Worm (Caenorhabditis elegans): ENCODE data around the gene nol-10.
A peak's percentile ranks its signal among the peaks of the same experiment; 100 is the strongest.

nol-10 gene

DNA sequence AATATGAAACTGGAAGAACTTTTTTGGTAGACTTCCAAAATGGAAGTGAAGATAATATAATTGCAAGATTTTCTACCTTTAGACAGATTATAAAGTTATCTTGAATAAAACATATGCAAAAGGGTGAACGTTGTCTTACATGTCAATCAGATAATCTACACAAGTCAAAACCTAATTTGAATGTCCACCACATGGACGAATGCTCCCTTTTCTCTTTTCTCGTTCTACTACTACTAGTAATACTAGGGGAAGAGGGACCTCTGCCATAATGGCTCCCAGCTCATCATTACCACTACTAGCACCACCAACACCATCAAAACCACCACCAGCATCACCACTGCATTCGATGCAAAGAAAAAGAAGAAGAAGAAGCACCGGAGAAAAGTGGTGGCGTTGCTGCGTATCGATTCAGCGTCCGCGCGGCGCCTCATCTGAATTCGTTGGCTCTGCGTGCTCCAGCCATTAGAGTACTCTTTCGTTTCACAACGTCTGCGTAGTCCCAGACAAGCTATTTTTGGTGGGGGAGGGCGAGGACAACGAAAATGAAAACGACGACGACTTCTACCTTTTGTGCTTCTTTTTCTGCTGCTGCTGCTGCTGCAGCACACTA is 5.0 kb downstream of the nol-10 start:
- TF ChIP-seq C08G9.2 (tag; optimal IDR thresholded peaks at IDR 0.05) (no peak), ceh-14 (tag; optimal IDR thresholded peaks at IDR 0.05) (peak; percentile 25), nfya-1 (tag; optimal IDR thresholded peaks at IDR 0.05) (peak; percentile 30), unc-42 (tag; optimal IDR thresholded peaks at IDR 0.05) (peak; percentile 88), ceh-30 (tag; optimal IDR thresholded peaks at IDR 0.05) (no peak), ceh-48 (tag; optimal IDR thresholded peaks at IDR 0.05) (peak; percentile 76), ceh-31 (tag; optimal IDR thresholded peaks at IDR 0.05) (peak; percentile 54)

DNA sequence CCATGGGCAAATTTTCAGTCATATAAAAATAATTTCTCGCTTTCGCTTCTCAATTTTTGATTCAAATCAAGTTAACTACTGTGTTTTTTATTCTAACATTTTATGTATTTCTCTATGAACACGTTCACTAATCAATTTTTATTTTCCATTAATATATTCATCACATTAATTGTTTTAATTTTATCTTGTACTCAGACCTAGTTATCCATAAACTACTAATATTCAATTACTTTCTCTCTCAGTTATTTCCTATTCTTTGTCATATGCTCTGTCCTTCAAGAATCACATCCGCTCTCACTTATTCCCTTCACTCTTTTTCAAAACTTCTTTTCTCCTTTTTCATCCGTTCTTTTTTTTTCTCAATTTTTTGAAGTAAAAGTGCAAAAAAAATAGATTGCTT is 6.6 kb downstream of the nol-10 start:
- TF ChIP-seq unc-55 (GFP tag; optimal IDR thresholded peaks at IDR 0.05) (no peak), tbx-2 (tag; optimal IDR thresholded peaks at IDR 0.05) (no peak), pros-1 (tag; optimal IDR thresholded peaks at IDR 0.05) (no peak), pat-9 (tag; optimal IDR thresholded peaks at IDR 0.05) (no peak), dve-1 (tag; optimal IDR thresholded peaks at IDR 0.05) (no peak), F13H6.1 (tag; optimal IDR thresholded peaks at IDR 0.05) (no peak), unc-3 (GFP tag; conservative IDR thresholded peaks at IDR 0.05) (no peak), unc-3 (tag; optimal IDR thresholded peaks at IDR 0.05) (no peak), unc-42 (tag; optimal IDR thresholded peaks at IDR 0.05) (peak; percentile 18), lim-6 (tag; optimal IDR thresholded peaks at IDR 0.05) (no peak)

DNA sequence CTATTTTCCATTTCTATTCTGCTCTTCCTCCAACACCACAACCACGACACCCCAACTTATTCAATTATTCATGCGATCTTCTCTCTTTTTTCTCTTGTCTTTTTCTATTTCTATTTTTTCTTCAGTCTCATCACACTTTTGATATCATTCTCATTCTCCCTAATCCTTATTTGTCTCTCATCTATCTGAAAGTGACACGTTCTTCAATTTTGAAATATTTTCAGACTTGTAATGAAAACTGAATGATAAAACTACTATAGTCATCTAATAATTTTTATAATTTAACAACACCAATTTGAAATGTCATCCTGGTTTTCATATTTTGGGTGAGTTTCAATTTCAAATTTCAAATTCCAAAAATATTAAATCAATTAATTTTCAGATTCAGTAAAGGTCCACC is 8.2 kb downstream of the nol-10 start, which contains the start of gene cla-1:
TSS of gene cla-1 (plus strand) at position 301 of the 400 bp plus-strand sequence.
- TF ChIP-seq ceh-34 (tag; optimal IDR thresholded peaks at IDR 0.05), result no peak
- no peak for TF ChIP-seq ceh-6 (GFP tag; optimal IDR thresholded peaks at IDR 0.05)
- TF ChIP-seq unc-42 (tag; optimal IDR thresholded peaks at IDR 0.05), result peak; percentile 44
- TF ChIP-seq F13H6.1 (tag; optimal IDR thresholded peaks at IDR 0.05), result no peak
- TF ChIP-seq hlh-6 (tag; optimal IDR thresholded peaks at IDR 0.05), result no peak

ce11 chrIV:7605413-7605812 is 25.0 kb downstream of the nol-10 start:
- TF ChIP-seq unc-42 (tag; optimal IDR thresholded peaks at IDR 0.05) (peak; percentile 82), K02D7.2 (tag; optimal IDR thresholded peaks at IDR 0.05) (no peak)

- TF ChIP-seq ceh-2 (tag; optimal IDR thresholded peaks at IDR 0.05) (no peak), tbx-7 (tag; optimal IDR thresholded peaks at IDR 0.05) (no peak), lim-6 (tag; optimal IDR thresholded peaks at IDR 0.05) (no peak), ceh-31 (tag; optimal IDR thresholded peaks at IDR 0.05) (no peak), tbx-2 (tag; optimal IDR thresholded peaks at IDR 0.05) (no peak), pag-3 (tag; optimal IDR thresholded peaks at IDR 0.05; ENCODE audit: borderline replicate concordance) (no peak), pat-9 (tag; optimal IDR thresholded peaks at IDR 0.05) (no peak), T23F11.4 (GFP tag; optimal IDR thresholded peaks at IDR 0.05) (no peak), mec-3 (tag; optimal IDR thresholded peaks at IDR 0.05; ENCODE audit: borderline replicate concordance) (no peak), dmd-4 (tag; optimal IDR thresholded peaks at IDR 0.05; ENCODE audit: borderline replicate concordance) (no peak), ceh-18 (tag; optimal IDR thresholded peaks at IDR 0.05) (no peak), rnt-1 (tag; optimal IDR thresholded peaks at IDR 0.05) (no peak), pros-1 (tag; optimal IDR thresholded peaks at IDR 0.05) (no peak), unc-3 (GFP tag; conservative IDR thresholded peaks at IDR 0.05) (no peak), unc-3 (tag; optimal IDR thresholded peaks at IDR 0.05) (no peak), ceh-34 (tag; optimal IDR thresholded peaks at IDR 0.05) (no peak), sox-2 (GFP tag; IDR thresholded peaks at IDR 0.05) (no peak)
Observed at ce11 chrIV:7608111-7608510, 27.7 kb downstream of the nol-10 start.

ce11 chrIV:7611396-7611795 is 31.0 kb downstream of the nol-10 start:
- peak; percentile 54 for TF ChIP-seq ceh-48 (tag; optimal IDR thresholded peaks at IDR 0.05)
- no peak for TF ChIP-seq C38D4.7 (GFP tag; optimal IDR thresholded peaks at IDR 0.05)
- no peak for TF ChIP-seq elt-2 (tag; optimal IDR thresholded peaks at IDR 0.05)
- no peak for TF ChIP-seq K09A11.1 (tag; optimal IDR thresholded peaks at IDR 0.05; ENCODE audit: insufficient read depth)
- no peak for TF ChIP-seq ceh-14 (tag; optimal IDR thresholded peaks at IDR 0.05)
- no peak for TF ChIP-seq ceh-30 (tag; optimal IDR thresholded peaks at IDR 0.05)
- no peak for TF ChIP-seq pha-4 (tag; optimal IDR thresholded peaks at IDR 0.05)
- TF ChIP-seq ceh-19 (GFP tag; optimal IDR thresholded peaks at IDR 0.05), result peak; percentile 10
- TF ChIP-seq unc-3 (GFP tag; conservative IDR thresholded peaks at IDR 0.05), result no peak
- TF ChIP-seq unc-3 (tag; optimal IDR thresholded peaks at IDR 0.05), result no peak
- TF ChIP-seq eyg-1 (tag; optimal IDR thresholded peaks at IDR 0.05), result no peak
- no peak for TF ChIP-seq hlh-15 (tag; optimal IDR thresholded peaks at IDR 0.05)
- no peak for TF ChIP-seq ama-1 (optimal IDR thresholded peaks at IDR 0.05)
- no peak for TF ChIP-seq mec-3 (tag; optimal IDR thresholded peaks at IDR 0.05; ENCODE audit: borderline replicate concordance)
- no peak for TF ChIP-seq nhr-232 (tag; optimal IDR thresholded peaks at IDR 0.05)
- no peak for TF ChIP-seq madf-2 (tag; optimal IDR thresholded peaks at IDR 0.05)
- TF ChIP-seq fkh-6 (tag; optimal IDR thresholded peaks at IDR 0.05), result no peak
- no peak for TF ChIP-seq ceh-9 (tag; optimal IDR thresholded peaks at IDR 0.05)
- no peak for TF ChIP-seq pag-3 (tag; optimal IDR thresholded peaks at IDR 0.05; ENCODE audit: borderline replicate concordance)

All from whole organism, late embryonic.